Fruit fly (Drosophila melanogaster) whole organism, embryonic: ENCODE data around the gene CG10801.

Experiments used
- Antp ChIP-seq: fragments of 200-800 bp; sonication (Bioruptor generic); optimal IDR thresholded peaks from 3 replicates; lab custom pipeline; 2016; ENCODE audit warnings: missing biosample characterization, missing genetic modification characterization
- Atf-2 ChIP-seq: fragments of 200-800 bp; sonication (Bioruptor generic); optimal IDR thresholded peaks from 2 replicates; lab custom pipeline; 2016; ENCODE audit warnings: missing biosample characterization, missing genetic modification characterization
- Atf6 ChIP-seq: fragments of 200-800 bp; sonication (Bioruptor generic); IDR thresholded peaks from 2 replicates; pipeline ENCODE4 v1.3.6; 2022; ENCODE audit warnings: missing biosample characterization, missing genetic modification characterization
- B-H2 ChIP-seq: fragments of 200-800 bp; sonication (Bioruptor generic); optimal IDR thresholded peaks from 2 replicates; lab custom pipeline; 2018; ENCODE audit warnings: missing biosample characterization, mild to moderate bottlenecking, missing genetic modification characterization
- Blimp-1 ChIP-seq: fragments of 200-800 bp; sonication (Bioruptor generic); optimal IDR thresholded peaks from 3 replicates; lab custom pipeline; 2018; ENCODE audit warnings: missing biosample characterization, missing genetic modification characterization, mild to moderate bottlenecking, moderate library complexity, missing genetic modification reagents
- CG11085 ChIP-seq: fragments of 200-800 bp; sonication (Bioruptor generic); IDR thresholded peaks from 2 replicates; pipeline ENCODE4 v1.3.6; 2022; ENCODE audit warnings: missing biosample characterization, missing genetic modification characterization
- CG11695 ChIP-seq: fragments of 200-800 bp; sonication (Bioruptor generic); IDR thresholded peaks from 3 replicates; pipeline ENCODE4 v1.3.6; 2022; ENCODE audit warnings: missing biosample characterization, missing genetic modification characterization
- CG13894 ChIP-seq: fragments of 200-800 bp; sonication (Bioruptor generic); optimal IDR thresholded peaks from 3 replicates; lab custom pipeline; 2018; ENCODE audit warnings: missing biosample characterization, mild to moderate bottlenecking, missing genetic modification characterization, moderate library complexity
- CG14050 ChIP-seq: fragments of 200-800 bp; sonication (Bioruptor generic); IDR thresholded peaks from 3 replicates; pipeline ENCODE4 v1.3.6; 2022; ENCODE audit warnings: missing biosample characterization, missing genetic modification characterization
- CG16863 ChIP-seq: fragments of 200-800 bp; sonication (Bioruptor generic); optimal IDR thresholded peaks from 3 replicates; lab custom pipeline; 2016; ENCODE audit warnings: missing biosample characterization, missing genetic modification characterization
- CG17328 ChIP-seq: fragments of 200-800 bp; sonication (Bioruptor generic); IDR thresholded peaks from 2 replicates; pipeline ENCODE4 v1.3.6; 2022; ENCODE audit warnings: missing biosample characterization, missing genetic modification characterization
- CG2678 ChIP-seq: fragments of 200-800 bp; sonication (Bioruptor generic); optimal IDR thresholded peaks from 3 replicates; lab custom pipeline; 2019; ENCODE audit warnings: missing biosample characterization, mild to moderate bottlenecking, missing genetic modification characterization, moderate library complexity
- CG32532 ChIP-seq: fragments of 200-800 bp; sonication (Bioruptor generic); IDR thresholded peaks from 2 replicates; pipeline ENCODE4 v1.3.6; 2022; ENCODE audit warnings: missing biosample characterization, missing genetic modification characterization
- CG32767 ChIP-seq: fragments of 200-800 bp; sonication (Bioruptor generic); IDR thresholded peaks from 2 replicates; pipeline ENCODE4 v1.3.6; 2022; ENCODE audit warnings: missing biosample characterization, missing genetic modification characterization
- CG3281 ChIP-seq: fragments of 200-800 bp; sonication (Bioruptor generic); optimal IDR thresholded peaks from 3 replicates; lab custom pipeline; 2017; ENCODE audit warnings: missing biosample characterization, mild to moderate bottlenecking, missing genetic modification characterization
- CG34224 ChIP-seq: fragments of 200-800 bp; sonication (Bioruptor generic); IDR thresholded peaks from 3 replicates; pipeline ENCODE4 v1.3.6; 2022; ENCODE audit warnings: missing biosample characterization, missing genetic modification characterization; ENCODE audit not compliant: partially characterized antibody
- CG3838 ChIP-seq: fragments of 200-800 bp; sonication (Bioruptor generic); optimal IDR thresholded peaks from 3 replicates; lab custom pipeline; 2016; ENCODE audit warnings: missing biosample characterization, missing genetic modification characterization
- CG42726 ChIP-seq: fragments of 200-800 bp; sonication (Bioruptor generic); IDR thresholded peaks from 2 replicates; pipeline ENCODE4 v1.3.6; 2022; ENCODE audit warnings: missing biosample characterization, missing genetic modification characterization; ENCODE audit not compliant: partially characterized antibody
- CG4404 ChIP-seq: fragments of 200-800 bp; sonication (Bioruptor generic); IDR thresholded peaks from 2 replicates; pipeline ENCODE4 v1.3.6; 2022; ENCODE audit warnings: missing biosample characterization, missing genetic modification characterization
- CG4617 ChIP-seq: fragments of 200-800 bp; sonication (Bioruptor generic); optimal IDR thresholded peaks from 3 replicates; lab custom pipeline; 2016; ENCODE audit warnings: missing biosample characterization, missing genetic modification characterization, borderline replicate concordance
- CG4730 ChIP-seq: fragments of 200-800 bp; sonication (Bioruptor generic); IDR thresholded peaks from 2 replicates; pipeline ENCODE4 v1.3.6; 2022; ENCODE audit warnings: missing biosample characterization, missing genetic modification characterization
- CG4820 ChIP-seq: fragments of 200-800 bp; sonication (Bioruptor generic); optimal IDR thresholded peaks from 3 replicates; lab custom pipeline; 2016; ENCODE audit warnings: missing biosample characterization, missing genetic modification characterization
- CG7745 ChIP-seq: fragments of 200-800 bp; sonication (Bioruptor generic); optimal IDR thresholded peaks from 2 replicates; lab custom pipeline; 2018; ENCODE audit warnings: missing biosample characterization, mild to moderate bottlenecking, missing genetic modification characterization, moderate library complexity
- CG7928 ChIP-seq: fragments of 200-800 bp; sonication (Bioruptor generic); optimal IDR thresholded peaks from 2 replicates; lab custom pipeline; 2017; ENCODE audit warnings: missing biosample characterization, mild to moderate bottlenecking, missing genetic modification characterization
- Chrac-16 ChIP-seq: fragments of 200-800 bp; sonication (Bioruptor generic); optimal IDR thresholded peaks from 3 replicates; lab custom pipeline; 2016; ENCODE audit warnings: missing biosample characterization, missing genetic modification characterization
- Dad ChIP-seq: fragments of 200-800 bp; sonication (Bioruptor generic); optimal IDR thresholded peaks from 3 replicates; lab custom pipeline; 2016; ENCODE audit warnings: missing biosample characterization, missing genetic modification characterization
- E2f2 ChIP-seq: fragments of 200-800 bp; sonication (Bioruptor generic); IDR thresholded peaks from 2 replicates; pipeline ENCODE4 v1.3.6; 2022; ENCODE audit warnings: missing biosample characterization, missing genetic modification characterization
- Ets65A ChIP-seq: fragments of 200-800 bp; sonication (Bioruptor generic); peaks from one replicate; lab custom pipeline; 2016; ENCODE audit warnings: missing biosample characterization, missing genetic modification characterization
- HmgZ ChIP-seq: fragments of 200-800 bp; sonication (Bioruptor generic); optimal IDR thresholded peaks from 2 replicates; lab custom pipeline; 2018; ENCODE audit warnings: missing biosample characterization, mild to moderate bottlenecking, missing genetic modification characterization
- Hr39 ChIP-seq: fragments of >200 bp; optimal IDR thresholded peaks from 2 replicates; lab custom pipeline; 2017
- Hsf ChIP-seq: fragments of 200-800 bp; sonication (Bioruptor generic); optimal IDR thresholded peaks from 3 replicates; lab custom pipeline; 2016; ENCODE audit warnings: missing biosample characterization, missing genetic modification characterization
- Oli ChIP-seq: fragments of 200-800 bp; sonication (Bioruptor generic); optimal IDR thresholded peaks from 2 replicates; lab custom pipeline; 2018; ENCODE audit warnings: missing biosample characterization, mild to moderate bottlenecking, missing genetic modification characterization, moderate library complexity
- Scr ChIP-seq: fragments of 200-800 bp; sonication (Bioruptor generic); IDR thresholded peaks from 2 replicates; pipeline ENCODE4 v1.3.6; 2022; ENCODE audit warnings: missing biosample characterization, missing genetic modification characterization; ENCODE audit not compliant: partially characterized antibody
- ato ChIP-seq: fragments of 200-800 bp; sonication (Bioruptor generic); IDR thresholded peaks from 2 replicates; pipeline ENCODE4 v1.3.6; 2022; ENCODE audit warnings: missing biosample characterization, missing genetic modification characterization; ENCODE audit not compliant: partially characterized antibody
- bigmax ChIP-seq: fragments of 200-800 bp; sonication (Bioruptor generic); optimal IDR thresholded peaks from 2 replicates; lab custom pipeline; 2018; ENCODE audit warnings: missing biosample characterization, mild to moderate bottlenecking, missing genetic modification characterization
- btn ChIP-seq: fragments of 200-800 bp; sonication (Bioruptor generic); optimal IDR thresholded peaks from 2 replicates; lab custom pipeline; 2016; ENCODE audit warnings: missing biosample characterization, missing genetic modification characterization
- chn ChIP-seq: fragments of 200-800 bp; sonication (Bioruptor generic); optimal IDR thresholded peaks from 2 replicates; lab custom pipeline; 2016; ENCODE audit warnings: missing biosample characterization, missing genetic modification characterization
- crc ChIP-seq: fragments of 200-800 bp; sonication (Bioruptor generic); optimal IDR thresholded peaks from 2 replicates; lab custom pipeline; 2016; ENCODE audit warnings: missing biosample characterization, missing genetic modification characterization
- eyg ChIP-seq: fragments of 200-800 bp; sonication (Bioruptor generic); optimal IDR thresholded peaks from 3 replicates; lab custom pipeline; 2016; ENCODE audit warnings: missing biosample characterization, missing genetic modification characterization
- fru ChIP-seq: fragments of >200 bp; optimal IDR thresholded peaks from 2 replicates; lab custom pipeline; 2017
- her ChIP-seq: fragments of 200-800 bp; sonication (Bioruptor generic); optimal IDR thresholded peaks from 2 replicates; lab custom pipeline; 2016; ENCODE audit warnings: missing biosample characterization, missing genetic modification characterization
- pan ChIP-seq, 4 experiments: fragments of >200 bp in 3 of 4; fragments of 200-800 bp in 1 of 4; sonication (Bioruptor generic) in 1 of 4; optimal IDR thresholded peaks in 3 of 4; IDR thresholded peaks in 1 of 4; 2 replicates each; pipeline versions ENCODE4 v1.3.6 to Lab custom; 2017 to 2022; ENCODE audit warnings: missing biosample characterization in 2 of 4, missing genetic modification characterization in 2 of 4, mixed read lengths in 1 of 4
- pb ChIP-seq: fragments of 200-800 bp; sonication (Bioruptor generic); optimal IDR thresholded peaks from 3 replicates; lab custom pipeline; 2016; ENCODE audit warnings: missing biosample characterization, missing genetic modification characterization
- psq ChIP-seq: fragments of 200-800 bp; sonication (Bioruptor generic); optimal IDR thresholded peaks from 2 replicates; lab custom pipeline; 2017; ENCODE audit warnings: missing biosample characterization, missing genetic modification characterization
- pum ChIP-seq: fragments of 200-800 bp; sonication (Bioruptor generic); optimal IDR thresholded peaks from 2 replicates; lab custom pipeline; 2016; ENCODE audit warnings: missing biosample characterization, missing genetic modification characterization
- pzg ChIP-seq: fragments of 200-800 bp; sonication (Bioruptor generic); optimal IDR thresholded peaks from 3 replicates; lab custom pipeline; 2018; ENCODE audit warnings: missing biosample characterization, mild to moderate bottlenecking, missing genetic modification characterization, moderate library complexity
- tgo ChIP-seq: fragments of 200-800 bp; sonication (Bioruptor generic); IDR thresholded peaks from 3 replicates; pipeline ENCODE4 v1.3.6; 2022; ENCODE audit warnings: missing biosample characterization, missing genetic modification characterization
- tin ChIP-seq: fragments of 200-800 bp; sonication (Bioruptor generic); optimal IDR thresholded peaks from 3 replicates; lab custom pipeline; 2016; ENCODE audit warnings: missing biosample characterization, missing genetic modification characterization
- tll ChIP-seq, 2 experiments: fragments of 200-800 bp in 1 of 2; fragments of >200 bp in 1 of 2; sonication (Bioruptor generic) in 1 of 2; optimal IDR thresholded peaks; 2 replicates each; lab custom pipeline; 2017 to 2019; ENCODE audit warnings: missing biosample characterization in 2 of 2, missing genetic modification characterization in 2 of 2, mild to moderate bottlenecking in 1 of 2, moderate library complexity in 1 of 2
- usp ChIP-seq: fragments of >200 bp; optimal IDR thresholded peaks from 2 replicates; lab custom pipeline; 2017; ENCODE audit warnings: missing biosample characterization, missing genetic modification characterization
- wor ChIP-seq: fragments of 200-800 bp; sonication (Bioruptor generic); IDR thresholded peaks from 2 replicates; pipeline ENCODE4 v1.3.6; 2022; ENCODE audit warnings: missing biosample characterization, missing genetic modification characterization
- zf30C ChIP-seq: fragments of 200-800 bp; sonication (Bioruptor generic); optimal IDR thresholded peaks from 3 replicates; lab custom pipeline; 2018; ENCODE audit warnings: missing biosample characterization, mild to moderate bottlenecking, missing genetic modification characterization

CG10801 gene

dm6 chrX:3431641-3432040 lies 28.8 kb upstream of the CG10801 start (continued):
- TF ChIP-seq tin (GFP tag; lab: Kevin White, UChicago) (peak; percentile 24), usp (no peak), Hr39 (no peak), Antp (GFP tag; lab: Kevin White, UChicago) (no peak), CG3281 (GFP tag; lab: Kevin White, UChicago) (peak; percentile 16), tll (GFP tag; optimal IDR thresholded peaks at IDR 0.05; lab: Kevin White, UChicago) (no peak), CG7745 (tag; lab: Kevin White, UChicago) (no peak), btn (GFP tag; lab: Kevin White, UChicago) (no peak), Chrac-16 (GFP tag; lab: Kevin White, UChicago) (peak; percentile 45), Ets65A (no peak), eyg (GFP tag; lab: Kevin White, UChicago) (no peak), CG34224 (GFP tag; lab: Robert Waterston, UW) (no peak), CG2678 (tag; lab: Kevin White, UChicago) (peak; percentile 75), bigmax (no peak), E2f2 (GFP tag; lab: Robert Waterston, UW) (peak; percentile 55; the same call in 1 of the 2 replicates), HmgZ (tag; lab: Kevin White, UChicago) (peak; percentile 36), pzg (no peak), CG13894 (tag; lab: Kevin White, UChicago) (no peak), psq (no peak), Blimp-1 (GFP tag; lab: Kevin White, UChicago) (peak; percentile 69), her (GFP tag; lab: Kevin White, UChicago) (no peak), CG3838 (no peak), CG42726 (GFP tag; lab: Robert Waterston, UW) (no peak), Atf-2 (peak; percentile 16), CG32532 (GFP tag; lab: Robert Waterston, UW) (peak; percentile 86), CG4730 (GFP tag; lab: Robert Waterston, UW) (peak; percentile 52), wor (GFP tag; lab: Robert Waterston, UW) (peak; percentile 72), tgo (peak; percentile 84), Dad (GFP tag; lab: Kevin White, UChicago) (no peak), CG4820 (GFP tag; lab: Kevin White, UChicago) (peak; percentile 30), CG4404 (GFP tag; lab: Robert Waterston, UW) (peak; percentile 67), CG14050 (GFP tag; lab: Robert Waterston, UW) (peak; percentile 78), pan (optimal IDR thresholded peaks at IDR 0.05; lab: Kevin White, UChicago) (no peak), pan (GFP tag; optimal IDR thresholded peaks at IDR 0.05 in 1 of 2, IDR thresholded peaks at IDR 0.05 in 1 of 2) (peak in 1 of 2 experiments; percentile 88), Hsf (GFP tag; lab: Kevin White, UChicago) (peak; percentile 32), ato (no peak), CG17328 (GFP tag; lab: Robert Waterston, UW) (peak; percentile 86), CG16863 (GFP tag; lab: Kevin White, UChicago) (peak; percentile 18), B-H2 (peak; percentile 33), CG32767 (GFP tag; lab: Robert Waterston, UW) (peak; percentile 83), Oli (peak; percentile 78), CG7928 (GFP tag; lab: Kevin White, UChicago) (no peak), Scr (GFP tag; lab: Robert Waterston, UW) (no peak), chn (GFP tag; lab: Kevin White, UChicago) (no peak), pum (GFP tag; lab: Kevin White, UChicago) (no peak), CG11085 (0 out of 2 replicates have a peak, but pooled peaks have one; percentile 43), Atf6 (GFP tag; lab: Robert Waterston, UW) (peak; percentile 86), zf30C (no peak), CG11695 (GFP tag; lab: Robert Waterston, UW) (peak; percentile 85), pb (GFP tag; lab: Kevin White, UChicago) (no peak), CG4617 (GFP tag; lab: Kevin White, UChicago) (no peak), crc (GFP tag; lab: Kevin White, UChicago) (no peak), fru (no peak)
